Fruit fly (Drosophila melanogaster) whole organism, pupa: ENCODE results near the gene CG3164.

Experiments
- CG8301 ChIP-seq: fragments of 200-800 bp; sonication (Bioruptor generic); optimal IDR thresholded peaks from 2 replicates; lab custom pipeline; 2018; ENCODE audit warnings: missing biosample characterization, mild to moderate bottlenecking, missing genetic modification characterization
- CG9948 ChIP-seq: fragments of 200-800 bp; sonication (Bioruptor generic); optimal IDR thresholded peaks from 2 replicates; lab custom pipeline; 2018; ENCODE audit warnings: missing biosample characterization, mild to moderate bottlenecking, missing genetic modification characterization, moderate library complexity
- gl ChIP-seq: fragments of 200-800 bp; sonication (Bioruptor generic); optimal IDR thresholded peaks from 2 replicates; lab custom pipeline; 2018; ENCODE audit warnings: missing biosample characterization, mild to moderate bottlenecking, missing genetic modification characterization

DNA sequence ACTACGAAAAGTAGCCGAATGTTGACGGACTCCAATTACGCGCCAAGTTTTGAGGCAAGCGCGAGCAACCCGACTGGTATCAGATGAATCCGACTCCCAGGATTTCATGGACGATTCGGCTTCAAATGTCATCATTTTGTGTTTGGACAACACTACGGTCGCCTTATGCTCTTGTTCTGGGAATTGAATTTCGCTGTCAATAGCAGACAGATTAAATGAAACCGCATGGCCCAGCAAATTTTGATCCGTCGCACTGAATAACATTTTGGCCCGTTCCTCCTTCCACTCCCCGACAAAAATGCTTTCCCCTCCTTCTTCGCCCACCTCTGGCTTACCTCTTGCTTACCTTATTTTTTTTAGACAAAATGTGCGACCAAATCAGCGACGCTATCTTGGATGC lies 20.5 kb downstream of the CG3164 start:
- no peak for TF ChIP-seq CG9948 (tag; lab: Kevin White, UChicago)
- no peak for TF ChIP-seq gl (tag; lab: Kevin White, UChicago)
- TF ChIP-seq CG8301 (tag; lab: Kevin White, UChicago): no peak
